Fruit fly (Drosophila melanogaster) whole organism, embryonic: Measurements from ENCODE around the gene Mpc1.

Source experiments
- Ada2b ChIP-seq: fragments of 200-800 bp; sonication (Bioruptor generic); IDR thresholded peaks from 2 replicates; pipeline ENCODE4 v1.3.6; 2022; ENCODE audit warnings: missing biosample characterization, missing genetic modification characterization
- Bgb ChIP-seq: fragments of 200-800 bp; sonication (Bioruptor generic); IDR thresholded peaks from 2 replicates; pipeline ENCODE4 v1.3.6; 2022; ENCODE audit warnings: missing biosample characterization, missing genetic modification characterization; ENCODE audit not compliant: partially characterized antibody
- CG10209 ChIP-seq: fragments of 200-800 bp; sonication (Bioruptor generic); optimal IDR thresholded peaks from 3 replicates; lab custom pipeline; 2017; ENCODE audit warnings: missing biosample characterization, mild to moderate bottlenecking, missing genetic modification characterization, missing genetic modification reagents
- CG1024 ChIP-seq: fragments of 200-800 bp; sonication (Bioruptor generic); IDR thresholded peaks from 2 replicates; pipeline ENCODE4 v1.3.6; 2022; ENCODE audit warnings: missing biosample characterization, missing genetic modification characterization
- CG10267 ChIP-seq: fragments of 200-800 bp; sonication (Bioruptor generic); optimal IDR thresholded peaks from 2 replicates; lab custom pipeline; 2018; ENCODE audit warnings: missing biosample characterization, mild to moderate bottlenecking, missing genetic modification characterization, moderate library complexity
- CG10654 ChIP-seq: fragments of 200-800 bp; sonication (Bioruptor generic); optimal IDR thresholded peaks from 2 replicates; lab custom pipeline; 2016; ENCODE audit warnings: missing biosample characterization, missing genetic modification characterization
- CG11093 ChIP-seq: fragments of 200-800 bp; sonication (Bioruptor generic); IDR thresholded peaks from 3 replicates; pipeline ENCODE4 v1.3.6; 2022; ENCODE audit warnings: missing biosample characterization, missing genetic modification characterization
- CG12769 ChIP-seq: fragments of 200-800 bp; sonication (Bioruptor generic); optimal IDR thresholded peaks from 2 replicates; lab custom pipeline; 2019; ENCODE audit warnings: missing biosample characterization, mild to moderate bottlenecking, missing genetic modification characterization, moderate library complexity
- CG15696 ChIP-seq: fragments of 200-800 bp; sonication (Bioruptor generic); optimal IDR thresholded peaks from 2 replicates; lab custom pipeline; 2019; ENCODE audit warnings: missing biosample characterization, mild to moderate bottlenecking, missing genetic modification characterization, moderate library complexity
- CG1603 ChIP-seq: fragments of 200-800 bp; sonication (Bioruptor generic); optimal IDR thresholded peaks from 2 replicates; lab custom pipeline; 2019; ENCODE audit warnings: missing biosample characterization, mild to moderate bottlenecking, missing genetic modification characterization, moderate library complexity
- CG1792 ChIP-seq: fragments of 200-800 bp; sonication (Bioruptor generic); optimal IDR thresholded peaks from 2 replicates; lab custom pipeline; 2016; ENCODE audit warnings: missing biosample characterization, missing genetic modification characterization
- CG31365 ChIP-seq: fragments of 200-800 bp; sonication (Bioruptor generic); optimal IDR thresholded peaks from 2 replicates; lab custom pipeline; 2018; ENCODE audit warnings: missing biosample characterization, mild to moderate bottlenecking, missing genetic modification characterization
- CG31388 ChIP-seq: fragments of 200-800 bp; sonication (Bioruptor generic); optimal IDR thresholded peaks from 2 replicates; lab custom pipeline; 2016; ENCODE audit warnings: missing biosample characterization, missing genetic modification characterization
- CG33557 ChIP-seq: fragments of 200-800 bp; sonication (Bioruptor generic); optimal IDR thresholded peaks from 2 replicates; lab custom pipeline; 2019; ENCODE audit warnings: missing biosample characterization, mild to moderate bottlenecking, missing genetic modification characterization, moderate library complexity
- CG4404 ChIP-seq: fragments of 200-800 bp; sonication (Bioruptor generic); IDR thresholded peaks from 2 replicates; pipeline ENCODE4 v1.3.6; 2022; ENCODE audit warnings: missing biosample characterization, missing genetic modification characterization
- CG4820 ChIP-seq: fragments of 200-800 bp; sonication (Bioruptor generic); optimal IDR thresholded peaks from 3 replicates; lab custom pipeline; 2016; ENCODE audit warnings: missing biosample characterization, missing genetic modification characterization
- CG6854 ChIP-seq: fragments of 200-800 bp; sonication (Bioruptor generic); optimal IDR thresholded peaks from 3 replicates; lab custom pipeline; 2017; ENCODE audit warnings: missing biosample characterization, mild to moderate bottlenecking, missing genetic modification characterization
- CG7271 ChIP-seq: fragments of 200-800 bp; sonication (Bioruptor generic); optimal IDR thresholded peaks from 2 replicates; lab custom pipeline; 2018; ENCODE audit warnings: missing biosample characterization, mild to moderate bottlenecking, missing genetic modification characterization, moderate library complexity
- CG9817 ChIP-seq: fragments of 200-800 bp; sonication (Bioruptor generic); optimal IDR thresholded peaks from 2 replicates; lab custom pipeline; 2018; ENCODE audit warnings: missing biosample characterization, mild to moderate bottlenecking, missing genetic modification characterization, moderate library complexity
- Fer1 ChIP-seq: fragments of 200-800 bp; sonication (Bioruptor generic); optimal IDR thresholded peaks from 2 replicates; lab custom pipeline; 2017; ENCODE audit warnings: missing biosample characterization, mild to moderate bottlenecking, missing genetic modification characterization
- HLH54F ChIP-seq: fragments of 200-800 bp; sonication (Bioruptor generic); optimal IDR thresholded peaks from 3 replicates; lab custom pipeline; 2016; ENCODE audit warnings: missing biosample characterization, missing genetic modification characterization
- Jarid2 ChIP-seq: fragments of 200-800 bp; sonication (Bioruptor generic); optimal IDR thresholded peaks from 3 replicates; lab custom pipeline; 2017; ENCODE audit warnings: mild to moderate bottlenecking, missing biosample characterization, missing genetic modification reagents, missing genetic modification characterization
- Neu2 ChIP-seq: fragments of 200-800 bp; sonication (Bioruptor generic); optimal IDR thresholded peaks from 3 replicates; lab custom pipeline; 2016; ENCODE audit warnings: missing biosample characterization, missing genetic modification characterization, borderline replicate concordance
- Sin3A ChIP-seq: fragments of >200 bp; optimal IDR thresholded peaks from 2 replicates; lab custom pipeline; 2018
- Sox102F ChIP-seq: fragments of 200-800 bp; sonication (Bioruptor generic); optimal IDR thresholded peaks from 2 replicates; lab custom pipeline; 2018; ENCODE audit warnings: missing biosample characterization, mild to moderate bottlenecking, missing genetic modification characterization, moderate library complexity
- Vsx1 ChIP-seq: fragments of 200-800 bp; sonication (Bioruptor generic); optimal IDR thresholded peaks from 2 replicates; lab custom pipeline; 2017; ENCODE audit warnings: missing biosample characterization, mild to moderate bottlenecking, missing genetic modification characterization, missing genetic modification reagents
- amos ChIP-seq: fragments of 200-800 bp; sonication (Bioruptor generic); IDR thresholded peaks from 2 replicates; pipeline ENCODE4 v1.3.6; 2022; ENCODE audit warnings: missing biosample characterization, missing genetic modification characterization; ENCODE audit not compliant: partially characterized antibody
- bab2 ChIP-seq: fragments of 200-800 bp; sonication (Bioruptor generic); optimal IDR thresholded peaks from 2 replicates; lab custom pipeline; 2016; ENCODE audit warnings: missing biosample characterization, missing genetic modification characterization
- chinmo ChIP-seq: fragments of 200-800 bp; sonication (Bioruptor generic); IDR thresholded peaks from 4 replicates; pipeline ENCODE4 v1.3.6; 2022; ENCODE audit warnings: missing biosample characterization, missing genetic modification characterization; ENCODE audit not compliant: partially characterized antibody
- corto ChIP-seq: fragments of 200-800 bp; sonication (Bioruptor generic); optimal IDR thresholded peaks from 2 replicates; lab custom pipeline; 2016; ENCODE audit warnings: missing biosample characterization, mild to moderate bottlenecking, missing genetic modification characterization, moderate library complexity
- eyg ChIP-seq: fragments of 200-800 bp; sonication (Bioruptor generic); optimal IDR thresholded peaks from 3 replicates; lab custom pipeline; 2016; ENCODE audit warnings: missing biosample characterization, missing genetic modification characterization
- fru ChIP-seq: fragments of >200 bp; optimal IDR thresholded peaks from 2 replicates; lab custom pipeline; 2017
- fu2 ChIP-seq: fragments of 200-800 bp; sonication (Bioruptor generic); optimal IDR thresholded peaks from 2 replicates; lab custom pipeline; 2016; ENCODE audit warnings: missing biosample characterization, missing genetic modification characterization
- gcm ChIP-seq: fragments of 200-800 bp; sonication (Bioruptor generic); optimal IDR thresholded peaks from 2 replicates; lab custom pipeline; 2019; ENCODE audit warnings: missing biosample characterization, mild to moderate bottlenecking, missing genetic modification characterization, moderate library complexity
- jigr1 ChIP-seq: fragments of 200-800 bp; sonication (Bioruptor generic); IDR thresholded peaks from 3 replicates; pipeline ENCODE4 v1.3.6; 2022; ENCODE audit warnings: missing biosample characterization, missing genetic modification characterization
- luna ChIP-seq: fragments of 200-800 bp; sonication (Bioruptor generic); optimal IDR thresholded peaks from 2 replicates; lab custom pipeline; 2016; ENCODE audit warnings: missing biosample characterization, missing genetic modification characterization
- mirr ChIP-seq: fragments of 200-800 bp; sonication (Bioruptor generic); optimal IDR thresholded peaks from 3 replicates; lab custom pipeline; 2018; ENCODE audit warnings: missing biosample characterization, mild to moderate bottlenecking, missing genetic modification characterization
- nerfin-2 ChIP-seq: fragments of 200-800 bp; sonication (Bioruptor generic); IDR thresholded peaks from 2 replicates; pipeline ENCODE4 v1.3.6; 2022; ENCODE audit warnings: missing biosample characterization, missing genetic modification characterization; ENCODE audit not compliant: partially characterized antibody
- org-1 ChIP-seq: fragments of 200-800 bp; sonication (Bioruptor generic); optimal IDR thresholded peaks from 2 replicates; lab custom pipeline; 2017; ENCODE audit warnings: missing biosample characterization, missing genetic modification characterization
- otp ChIP-seq: fragments of 200-800 bp; sonication (Bioruptor generic); IDR thresholded peaks from 3 replicates; pipeline ENCODE4, ENCODE4 v1.3.6; 2022; ENCODE audit warnings: missing biosample characterization, missing genetic modification characterization
- prd ChIP-seq, 3 experiments: fragments of >200 bp in 2 of 3; fragments of 200-800 bp in 1 of 3; sonication (Bioruptor generic) in 1 of 3; optimal IDR thresholded peaks in 2 of 3; IDR thresholded peaks in 1 of 3; 2 replicates in 2 of 3; 3 replicates in 1 of 3; pipeline versions ENCODE4 v1.3.6 to Lab custom; 2017 to 2022; ENCODE audit warnings: missing biosample characterization in 1 of 3, missing genetic modification characterization in 1 of 3
- salm ChIP-seq: fragments of 200-800 bp; sonication (Bioruptor generic); optimal IDR thresholded peaks from 2 replicates; lab custom pipeline; 2018; ENCODE audit warnings: missing biosample characterization, mild to moderate bottlenecking, missing genetic modification characterization
- sc ChIP-seq, 3 experiments: fragments of >200 bp in 2 of 3; fragments of 200-800 bp in 1 of 3; sonication (Bioruptor generic) in 1 of 3; optimal IDR thresholded peaks; 2 replicates in 2 of 3; 3 replicates in 1 of 3; lab custom pipeline; 2017; ENCODE audit warnings: mild to moderate bottlenecking in 1 of 3, missing biosample characterization in 1 of 3, missing genetic modification characterization in 1 of 3, missing genetic modification reagents in 1 of 3
- schlank ChIP-seq: fragments of 200-800 bp; sonication (Bioruptor generic); optimal IDR thresholded peaks from 2 replicates; lab custom pipeline; 2018; ENCODE audit warnings: missing biosample characterization, mild to moderate bottlenecking, missing genetic modification characterization
- sqz ChIP-seq: fragments of 200-800 bp; sonication (Bioruptor generic); optimal IDR thresholded peaks from 3 replicates; lab custom pipeline; 2018; ENCODE audit warnings: missing biosample characterization, mild to moderate bottlenecking, missing genetic modification characterization
- trh ChIP-seq: fragments of 200-800 bp; sonication (Bioruptor generic); optimal IDR thresholded peaks from 2 replicates; lab custom pipeline; 2016; ENCODE audit warnings: missing biosample characterization, missing genetic modification characterization
- tup ChIP-seq: fragments of 200-800 bp; sonication (Bioruptor generic); optimal IDR thresholded peaks from 2 replicates; lab custom pipeline; 2016; ENCODE audit warnings: missing biosample characterization, mild to moderate bottlenecking, missing genetic modification characterization, moderate library complexity
- zen ChIP-seq: fragments of 200-800 bp; sonication (Bioruptor generic); optimal IDR thresholded peaks from 3 replicates; lab custom pipeline; 2018; ENCODE audit warnings: missing biosample characterization, mild to moderate bottlenecking, missing genetic modification characterization, moderate library complexity
- zfh1 ChIP-seq: fragments of 200-800 bp; sonication (Bioruptor generic); IDR thresholded peaks from 3 replicates; pipeline ENCODE4 v1.3.6; 2022; ENCODE audit warnings: missing biosample characterization, missing genetic modification characterization

The Mpc1 gene

DNA sequence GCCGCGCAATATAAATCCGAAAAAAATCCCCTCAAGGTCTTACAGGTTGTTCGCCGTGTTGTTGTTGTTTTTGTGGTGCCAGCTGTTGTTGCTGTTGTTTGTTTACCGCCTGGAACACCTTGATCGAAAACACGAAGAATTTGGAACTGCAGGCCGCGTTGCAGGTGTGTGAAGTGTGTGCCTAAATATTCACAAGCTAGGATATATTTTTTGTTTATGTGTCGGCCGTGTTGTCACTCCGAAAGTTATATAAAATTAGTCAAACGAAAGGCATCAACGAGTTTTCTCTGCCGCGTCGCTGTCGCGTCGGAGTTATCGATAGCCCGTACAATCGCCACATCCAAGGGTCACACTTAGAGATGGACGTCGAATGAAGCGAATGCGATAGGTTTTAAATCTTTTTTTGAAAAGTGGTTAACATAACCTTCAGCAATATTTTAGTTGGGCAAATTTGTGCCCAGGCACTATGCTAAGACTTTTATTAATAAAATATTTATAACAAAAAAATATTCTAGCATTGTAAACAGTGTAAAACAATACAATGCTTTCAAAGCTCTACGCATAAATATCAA is at the start of gene Mpc1 (continued):
- no peak for TF ChIP-seq trh
- TF ChIP-seq CG33557 (GFP tag; lab: Kevin White, UChicago) = no peak
- no peak for TF ChIP-seq Ada2b
- TF ChIP-seq fu2 (GFP tag; lab: Kevin White, UChicago) = no peak
- TF ChIP-seq tup (GFP tag; lab: Kevin White, UChicago) = no peak
- no peak for TF ChIP-seq CG31388 (GFP tag; lab: Kevin White, UChicago)
- no peak for TF ChIP-seq HLH54F (GFP tag; lab: Kevin White, UChicago)
- TF ChIP-seq zen (tag; lab: Kevin White, UChicago) = no peak
- TF ChIP-seq luna (GFP tag; lab: Kevin White, UChicago) = no peak
- TF ChIP-seq jigr1 (GFP tag; lab: Robert Waterston, UW) = no peak
- TF ChIP-seq chinmo (GFP tag; lab: Robert Waterston, UW) = peak; percentile 56; the same call in 1 of the 4 replicates
- TF ChIP-seq sc (optimal IDR thresholded peaks at IDR 0.05; lab: Kevin White, UChicago) = no peak
- no peak for TF ChIP-seq sc (GFP tag; optimal IDR thresholded peaks at IDR 0.05; lab: Kevin White, UChicago)
- no peak for TF ChIP-seq eyg
- no peak for TF ChIP-seq gcm (GFP tag; lab: Kevin White, UChicago)
- peak; percentile 50 for TF ChIP-seq nerfin-2 (GFP tag; lab: Robert Waterston, UW)
- TF ChIP-seq Neu2 (GFP tag; lab: Kevin White, UChicago) = no peak
- TF ChIP-seq bab2 (GFP tag; lab: Kevin White, UChicago) = no peak
- no peak for TF ChIP-seq corto (GFP tag; lab: Kevin White, UChicago)
- TF ChIP-seq CG10267 (tag; lab: Kevin White, UChicago) = no peak
- no peak for TF ChIP-seq CG12769 (tag; lab: Kevin White, UChicago)
- no peak for TF ChIP-seq CG4820
- no peak for TF ChIP-seq otp (GFP tag; lab: Robert Waterston, UW)
- no peak for TF ChIP-seq CG1024 (GFP tag; lab: Robert Waterston, UW)
- TF ChIP-seq schlank (tag; lab: Kevin White, UChicago) = no peak
- TF ChIP-seq org-1 (GFP tag; lab: Kevin White, UChicago) = no peak
- TF ChIP-seq CG7271 = no peak
- peak; percentile 19 for TF ChIP-seq CG1603 (tag; lab: Kevin White, UChicago)
- no peak for TF ChIP-seq CG11093
- TF ChIP-seq sqz (GFP tag; lab: Kevin White, UChicago) = peak; percentile 57
- peak; percentile 4 for TF ChIP-seq CG15696 (tag; lab: Kevin White, UChicago)
- TF ChIP-seq Jarid2 = no peak
- peak; percentile 12 for TF ChIP-seq Sin3A
- TF ChIP-seq CG31365 (tag; lab: Kevin White, UChicago) = no peak
- no peak for TF ChIP-seq CG1792 (GFP tag; lab: Kevin White, UChicago)
- no peak for TF ChIP-seq prd (optimal IDR thresholded peaks at IDR 0.05; lab: Kevin White, UChicago)
- TF ChIP-seq prd (GFP tag; IDR thresholded peaks at IDR 0.05; lab: Robert Waterston, UW) = 0 out of 3 replicates have a peak, but pooled peaks have one; percentile 4
- TF ChIP-seq CG10654 = no peak
- TF ChIP-seq salm (tag; lab: Kevin White, UChicago) = no peak
- TF ChIP-seq zfh1 (GFP tag; lab: Robert Waterston, UW) = no peak
- peak; percentile 22 for TF ChIP-seq Fer1 (GFP tag; lab: Kevin White, UChicago)
- no peak for TF ChIP-seq Vsx1 (GFP tag; lab: Kevin White, UChicago)
- TF ChIP-seq amos (GFP tag; lab: Robert Waterston, UW) = peak; percentile 85; the same call in 1 of the 2 replicates
- peak; percentile 2 for TF ChIP-seq mirr (GFP tag; lab: Kevin White, UChicago)
- TF ChIP-seq CG6854 (GFP tag; lab: Kevin White, UChicago) = no peak
- no peak for TF ChIP-seq fru (lab: Kevin White, UChicago)
- no peak; the same call in 1 of the 2 replicates for TF ChIP-seq CG4404
- peak; percentile 85 for TF ChIP-seq Bgb (GFP tag; lab: Robert Waterston, UW)
- TF ChIP-seq CG10209 (GFP tag; lab: Kevin White, UChicago) = no peak
- TF ChIP-seq CG9817 (tag; lab: Kevin White, UChicago) = peak; percentile 21
- TF ChIP-seq Sox102F (GFP tag; lab: Kevin White, UChicago) = no peak
